Worm (Caenorhabditis elegans): Measurements from ENCODE around the gene C09E7.4.

The C09E7.4 gene

ce11 chrIII:6495191-6495723 is 41.5 kb downstream of the C09E7.4 start, which contains the start of gene F23F12.13:
F23F12.13 (plus strand) TSS chrIII:6495673.
- TF ChIP-seq elt-3 (tag; optimal IDR thresholded peaks at IDR 0.05) (no peak), ceh-83 (GFP tag; optimal IDR thresholded peaks at IDR 0.05) (no peak), cnd-1 (tag; optimal IDR thresholded peaks at IDR 0.05) (no peak), hlh-1 (tag; optimal IDR thresholded peaks at IDR 0.05) (no peak), ham-2 (GFP tag; optimal IDR thresholded peaks at IDR 0.05) (no peak), nhr-237 (tag; optimal IDR thresholded peaks at IDR 0.05) (no peak), unc-120 (tag; optimal IDR thresholded peaks at IDR 0.05; ENCODE audit: poor library complexity, severe bottlenecking) (no peak), blmp-1 (tag; optimal IDR thresholded peaks at IDR 0.05) (no peak), mab-5 (tag; optimal IDR thresholded peaks at IDR 0.05) (no peak), unc-39 (tag; optimal IDR thresholded peaks at IDR 0.05) (no peak), sptf-1 (tag; optimal IDR thresholded peaks at IDR 0.05) (no peak), bed-3 (GFP tag; optimal IDR thresholded peaks at IDR 0.05) (no peak), ceh-43 (GFP tag; optimal IDR thresholded peaks at IDR 0.05) (no peak), elt-1 (tag; optimal IDR thresholded peaks at IDR 0.05; ENCODE audit: borderline replicate concordance, insufficient read depth) (no peak), snpc-4 (tag; optimal IDR thresholded peaks at IDR 0.05) (no peak)

ce11 chrIII:6492807-6493206 is 44.0 kb downstream of the C09E7.4 start, which contains the start of gene srb-11:
srb-11 (minus strand) TSS chrIII:6492907.
- no peak for TF ChIP-seq lin-32 (GFP tag; optimal IDR thresholded peaks at IDR 0.05)
- TF ChIP-seq unc-39 (tag; optimal IDR thresholded peaks at IDR 0.05): no peak
- no peak for TF ChIP-seq ceh-39 (tag; optimal IDR thresholded peaks at IDR 0.05)
- TF ChIP-seq nhr-12 (tag; optimal IDR thresholded peaks at IDR 0.05): no peak
- no peak for TF ChIP-seq sem-2 (GFP tag; optimal IDR thresholded peaks at IDR 0.05)
- TF ChIP-seq mab-5 (tag; optimal IDR thresholded peaks at IDR 0.05): no peak
- no peak for TF ChIP-seq drap-1 (GFP tag; optimal IDR thresholded peaks at IDR 0.05)
- TF ChIP-seq M03D4.4 (tag; optimal IDR thresholded peaks at IDR 0.05): no peak
- TF ChIP-seq mep-1 (tag; optimal IDR thresholded peaks at IDR 0.05): no peak
- TF ChIP-seq tbx-8 (GFP tag; optimal IDR thresholded peaks at IDR 0.05): no peak
- TF ChIP-seq unc-120 (tag; optimal IDR thresholded peaks at IDR 0.05; ENCODE audit: poor library complexity, severe bottlenecking): no peak
- no peak for TF ChIP-seq bed-3 (GFP tag; optimal IDR thresholded peaks at IDR 0.05)
- no peak for TF ChIP-seq lin-13 (tag; optimal IDR thresholded peaks at IDR 0.05)

- TF ChIP-seq nhr-28 (tag; optimal IDR thresholded peaks at IDR 0.05) (no peak), ceh-83 (GFP tag; optimal IDR thresholded peaks at IDR 0.05) (no peak), M03D4.4 (tag; optimal IDR thresholded peaks at IDR 0.05) (no peak), snpc-4 (tag; optimal IDR thresholded peaks at IDR 0.05) (no peak), elt-3 (tag; optimal IDR thresholded peaks at IDR 0.05) (no peak), ztf-11 (tag; optimal IDR thresholded peaks at IDR 0.05) (no peak), nhr-237 (tag; optimal IDR thresholded peaks at IDR 0.05) (no peak), nhr-76 (tag; optimal IDR thresholded peaks at IDR 0.05) (no peak), ham-2 (GFP tag; optimal IDR thresholded peaks at IDR 0.05) (no peak)
Measured at ce11 chrIII:6490989-6491388, 45.8 kb downstream of the C09E7.4 start.

- TF ChIP-seq lsy-2 (tag; optimal IDR thresholded peaks at IDR 0.05) (no peak), pha-4 (tag; optimal IDR thresholded peaks at IDR 0.05) (no peak), mep-1 (tag; optimal IDR thresholded peaks at IDR 0.05) (no peak), snpc-4 (tag; optimal IDR thresholded peaks at IDR 0.05) (no peak), M03D4.4 (tag; optimal IDR thresholded peaks at IDR 0.05) (no peak), mab-5 (tag; optimal IDR thresholded peaks at IDR 0.05) (no peak), cnd-1 (tag; optimal IDR thresholded peaks at IDR 0.05) (no peak), elt-1 (tag; optimal IDR thresholded peaks at IDR 0.05; ENCODE audit: borderline replicate concordance, insufficient read depth) (no peak), lin-32 (GFP tag; optimal IDR thresholded peaks at IDR 0.05) (no peak), nhr-237 (tag; optimal IDR thresholded peaks at IDR 0.05) (no peak), flh-1 (GFP tag; optimal IDR thresholded peaks at IDR 0.05) (no peak)
Measured at ce11 chrIII:6489493-6489892, 47.3 kb downstream of the C09E7.4 start, which contains the start of gene rpt-3. rpt-3 (plus strand) TSS chrIII:6489793.

- TF ChIP-seq ceh-43 (GFP tag; optimal IDR thresholded peaks at IDR 0.05) (peak; percentile 62), nhr-28 (tag; optimal IDR thresholded peaks at IDR 0.05) (no peak), mab-5 (tag; optimal IDR thresholded peaks at IDR 0.05) (no peak), mls-2 (tag; optimal IDR thresholded peaks at IDR 0.05) (no peak), sptf-1 (tag; optimal IDR thresholded peaks at IDR 0.05) (no peak), ceh-39 (tag; optimal IDR thresholded peaks at IDR 0.05) (no peak), ceh-83 (GFP tag; optimal IDR thresholded peaks at IDR 0.05) (no peak), mep-1 (tag; optimal IDR thresholded peaks at IDR 0.05) (peak; percentile 39), cnd-1 (tag; optimal IDR thresholded peaks at IDR 0.05) (no peak), M03D4.4 (tag; optimal IDR thresholded peaks at IDR 0.05) (no peak), flh-1 (GFP tag; optimal IDR thresholded peaks at IDR 0.05) (no peak), pha-4 (tag; optimal IDR thresholded peaks at IDR 0.05) (no peak), drap-1 (GFP tag; optimal IDR thresholded peaks at IDR 0.05) (no peak), unc-39 (tag; optimal IDR thresholded peaks at IDR 0.05) (no peak), unc-62 (GFP tag; optimal IDR thresholded peaks at IDR 0.05) (no peak), unc-120 (tag; optimal IDR thresholded peaks at IDR 0.05; ENCODE audit: poor library complexity, severe bottlenecking) (no peak), tbx-8 (GFP tag; optimal IDR thresholded peaks at IDR 0.05) (no peak), lsy-2 (tag; optimal IDR thresholded peaks at IDR 0.05) (peak; percentile 30), snpc-4 (tag; optimal IDR thresholded peaks at IDR 0.05) (no peak), lin-13 (tag; optimal IDR thresholded peaks at IDR 0.05) (no peak), nhr-237 (tag; optimal IDR thresholded peaks at IDR 0.05) (peak; percentile 2), elt-1 (tag; optimal IDR thresholded peaks at IDR 0.05; ENCODE audit: borderline replicate concordance, insufficient read depth) (no peak), ztf-11 (tag; optimal IDR thresholded peaks at IDR 0.05) (no peak), ces-1 (GFP tag; optimal IDR thresholded peaks at IDR 0.05) (peak; percentile 37)
Measured at ce11 chrIII:6488916-6489315, 47.9 kb downstream of the C09E7.4 start.
